Fruit fly (Drosophila melanogaster): ENCODE measurements around the gene tin.

Gene tin

dm6 chr3R:21349870-21350314, 28.9 kb upstream of the tin start (continued):
- TF ChIP-seq B-H2 (GFP tag; optimal IDR thresholded peaks at IDR 0.05) (no peak), Trl (optimal IDR thresholded peaks at IDR 0.05) (no peak), Trl (GFP tag; optimal IDR thresholded peaks at IDR 0.05) (peak; percentile 38), CG16779 (GFP tag; IDR thresholded peaks at IDR 0.05) (no peak), CG4617 (GFP tag; optimal IDR thresholded peaks at IDR 0.05; ENCODE audit: borderline replicate concordance) (no peak), pho (GFP tag; optimal IDR thresholded peaks at IDR 0.05) (peak; percentile 6), CG11504 (tag; optimal IDR thresholded peaks at IDR 0.05) (no peak), CG6765 (GFP tag; optimal IDR thresholded peaks at IDR 0.05) (peak; percentile 64), Hr78 (GFP tag; optimal IDR thresholded peaks at IDR 0.05) (no peak), CkIIα-i1 (GFP tag; IDR thresholded peaks at IDR 0.05) (no peak), ftz-f1 (GFP tag; optimal IDR thresholded peaks at IDR 0.05) (no peak), CG14860 (GFP tag; IDR thresholded peaks at IDR 0.05; ENCODE audit: partially characterized antibody) (no peak), CG14710 (tag; optimal IDR thresholded peaks at IDR 0.05) (peak; percentile 11), Ravus (GFP tag; IDR thresholded peaks at IDR 0.05) (no peak), CG13424 (tag; optimal IDR thresholded peaks at IDR 0.05) (peak; percentile 7), CG14050 (GFP tag; IDR thresholded peaks at IDR 0.05) (no peak), scrt (GFP tag; optimal IDR thresholded peaks at IDR 0.05) (peak; percentile 47), CG12769 (tag; optimal IDR thresholded peaks at IDR 0.05) (no peak)

dm6 chr3R:21359375-21360191, 19.2 kb upstream of the tin start:
- TF ChIP-seq ken (GFP tag; IDR thresholded peaks at IDR 0.05) (no peak), nerfin-2 (GFP tag; IDR thresholded peaks at IDR 0.05; ENCODE audit: partially characterized antibody) (0 out of 2 replicates have a peak, but pooled peaks have one; percentile 9), CG9817 (tag; optimal IDR thresholded peaks at IDR 0.05) (no peak), hbn (GFP tag; IDR thresholded peaks at IDR 0.05; ENCODE audit: partially characterized antibody) (peak; percentile 61), MESR4 (GFP tag; optimal IDR thresholded peaks at IDR 0.05) (peak; percentile 97), E2f2 (GFP tag; IDR thresholded peaks at IDR 0.05) (0 out of 2 replicates have a peak, but pooled peaks have one; percentile 14), B-H2 (GFP tag; optimal IDR thresholded peaks at IDR 0.05) (no peak), Myb (GFP tag; optimal IDR thresholded peaks at IDR 0.05) (peak; percentile 71), CG31365 (tag; optimal IDR thresholded peaks at IDR 0.05) (peak; percentile 19), CG11093 (GFP tag; IDR thresholded peaks at IDR 0.05) (no peak), psq (GFP tag; optimal IDR thresholded peaks at IDR 0.05) (no peak), CG12659 (GFP tag; optimal IDR thresholded peaks at IDR 0.05) (peak; percentile 21), CG10979 (tag; optimal IDR thresholded peaks at IDR 0.05) (no peak), so (GFP tag; IDR thresholded peaks at IDR 0.05) (no peak), HLHmδ (GFP tag; optimal IDR thresholded peaks at IDR 0.05) (no peak), Doc3 (GFP tag; IDR thresholded peaks at IDR 0.05; ENCODE audit: partially characterized antibody) (peak; percentile 45; the same call in 2 of the 3 replicates), zfh1 (GFP tag; IDR thresholded peaks at IDR 0.05) (no peak), lilli (GFP tag; optimal IDR thresholded peaks at IDR 0.05) (peak; percentile 5), CG7271 (tag; optimal IDR thresholded peaks at IDR 0.05) (no peak), tap (tag; optimal IDR thresholded peaks at IDR 0.05) (no peak), Dp (GFP tag; optimal IDR thresholded peaks at IDR 0.05) (peak; percentile 10), CG4360 (GFP tag; IDR thresholded peaks at IDR 0.05) (peak; percentile 91), BEAF-32 (GFP tag; optimal IDR thresholded peaks at IDR 0.05) (peak; percentile 81), CG8924 (tag; optimal IDR thresholded peaks at IDR 0.05) (peak; percentile 21), CG11695 (GFP tag; IDR thresholded peaks at IDR 0.05) (0 out of 3 replicates have a peak, but pooled peaks have one; percentile 13), CG32767 (GFP tag; IDR thresholded peaks at IDR 0.05) (no peak), nmo (GFP tag; optimal IDR thresholded peaks at IDR 0.05) (peak; percentile 24), CG8359 (GFP tag; optimal IDR thresholded peaks at IDR 0.05; ENCODE audit: borderline replicate concordance) (no peak), hb (GFP tag; IDR thresholded peaks at IDR 0.05; ENCODE audit: partially characterized antibody) (peak; percentile 60; the same call in 1 of the 3 replicates), phol (tag; optimal IDR thresholded peaks at IDR 0.05) (peak; percentile 94)

Data from whole organism, embryonic.